Worm (Caenorhabditis elegans): Measurements from ENCODE around the gene col-164.
A peak's percentile ranks its signal among the peaks of the same experiment; 100 is the strongest.

col-164 gene

DNA sequence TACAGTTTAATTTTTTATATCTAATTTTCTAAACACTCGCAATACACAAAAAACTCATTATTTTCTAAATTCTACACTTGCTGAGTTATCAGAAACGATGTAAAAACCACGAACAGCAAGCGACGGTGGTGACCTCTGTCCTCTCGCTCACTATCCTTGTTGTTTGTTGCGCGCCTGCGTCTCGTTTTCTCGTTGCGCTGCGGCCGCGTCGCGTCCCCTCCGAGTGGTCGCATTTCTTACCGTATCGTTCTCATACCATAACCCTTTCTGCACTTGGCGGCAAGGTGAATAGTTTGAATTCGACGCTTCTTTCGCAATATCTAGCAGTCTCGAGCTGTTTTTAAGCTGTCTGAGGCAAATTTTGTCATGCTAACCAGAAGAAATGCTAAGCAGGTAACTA is 3.8 kb upstream of the col-164 start, which contains the start of gene lsy-2 (continued):
- TF ChIP-seq nhr-77 (tag; optimal IDR thresholded peaks at IDR 0.05) = no peak
- no peak for TF ChIP-seq ama-1 (optimal IDR thresholded peaks at IDR 0.05)
- TF ChIP-seq jun-1 (tag; optimal IDR thresholded peaks at IDR 0.05) = no peak
- no peak for TF ChIP-seq lin-15B (tag; optimal IDR thresholded peaks at IDR 0.05)
- TF ChIP-seq Y75B8A.6 (GFP tag; IDR thresholded peaks at IDR 0.05) = no peak
- TF ChIP-seq nhr-102 (tag; optimal IDR thresholded peaks at IDR 0.05) = no peak
- no peak for TF ChIP-seq saeg-2 (GFP tag; IDR thresholded peaks at IDR 0.05)
- TF ChIP-seq madf-5 (GFP tag; IDR thresholded peaks at IDR 0.05) = no peak
- no peak for TF ChIP-seq nhr-42 (GFP tag; IDR thresholded peaks at IDR 0.05)
- no peak for TF ChIP-seq nhr-6 (tag; optimal IDR thresholded peaks at IDR 0.05)
- no peak for TF ChIP-seq ceh-62 (tag; optimal IDR thresholded peaks at IDR 0.05)
- TF ChIP-seq hif-1 (tag; optimal IDR thresholded peaks at IDR 0.05) = peak in 1 of 2 experiments; percentile 41
- TF ChIP-seq aha-1 (tag) = peak; percentile 64
- peak; percentile 65 for TF ChIP-seq hlh-30 (tag; optimal IDR thresholded peaks at IDR 0.05; ENCODE audit: insufficient read depth)
- TF ChIP-seq F44E2.7 (GFP tag; IDR thresholded peaks at IDR 0.05) = no peak
- TF ChIP-seq hlh-11 (tag; optimal IDR thresholded peaks at IDR 0.05) = no peak

DNA sequence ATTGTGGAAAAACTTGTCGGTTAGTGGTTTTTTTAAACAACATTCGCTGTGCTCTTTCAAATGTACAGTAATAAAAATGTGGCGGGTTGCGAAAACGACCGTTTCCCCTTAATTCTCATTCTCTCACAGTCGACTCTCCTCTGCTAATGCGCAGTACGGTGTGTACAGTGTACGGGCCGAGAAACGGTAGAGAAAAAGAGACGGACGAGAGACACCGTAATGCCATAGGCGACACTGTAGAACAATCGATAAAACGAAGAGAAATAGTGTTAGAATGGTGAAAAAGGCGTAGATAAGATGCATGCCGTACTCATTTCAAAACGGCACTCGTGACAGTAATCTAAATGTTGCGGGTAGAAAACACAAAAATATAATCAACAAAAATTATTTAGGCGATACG is 2.8 kb upstream of the col-164 start:
- no peak for TF ChIP-seq egl-43 (GFP tag; IDR thresholded peaks at IDR 0.05)
- TF ChIP-seq unc-62 (GFP tag; optimal IDR thresholded peaks at IDR 0.05 in 1 of 2) = no peak
- no peak for TF ChIP-seq unc-62 (tag; optimal IDR thresholded peaks at IDR 0.05)
- no peak for TF ChIP-seq F49E8.2 (tag; optimal IDR thresholded peaks at IDR 0.05; ENCODE audit: borderline replicate concordance)
- no peak for TF ChIP-seq tag-97 (GFP tag; IDR thresholded peaks at IDR 0.05)
- no peak for TF ChIP-seq nhr-48 (tag; optimal IDR thresholded peaks at IDR 0.05)
- no peak for TF ChIP-seq lir-3 (tag; optimal IDR thresholded peaks at IDR 0.05)
- no peak for TF ChIP-seq lin-39 (tag; optimal IDR thresholded peaks at IDR 0.05)
- TF ChIP-seq lin-15B (tag; optimal IDR thresholded peaks at IDR 0.05) = no peak
- TF ChIP-seq nhr-41 (GFP tag; IDR thresholded peaks at IDR 0.05) = no peak
- TF ChIP-seq zag-1 (tag; optimal IDR thresholded peaks at IDR 0.05) = no peak
- TF ChIP-seq duxl-1 (tag; optimal IDR thresholded peaks at IDR 0.05; ENCODE audit: poor library complexity) = peak; percentile 29
- TF ChIP-seq madf-5 (GFP tag; IDR thresholded peaks at IDR 0.05) = no peak
- TF ChIP-seq ama-1 (optimal IDR thresholded peaks at IDR 0.05) = no peak
- TF ChIP-seq lin-1 (GFP tag; IDR thresholded peaks at IDR 0.05) = no peak
- TF ChIP-seq madf-9 (GFP tag; conservative IDR thresholded peaks at IDR 0.05) = no peak
- TF ChIP-seq nhr-237 (tag; optimal IDR thresholded peaks at IDR 0.05) = no peak
- TF ChIP-seq nhr-6 (tag; optimal IDR thresholded peaks at IDR 0.05) = no peak
- TF ChIP-seq ZK337.2 (GFP tag; IDR thresholded peaks at IDR 0.05) = no peak
- TF ChIP-seq mep-1 (tag; optimal IDR thresholded peaks at IDR 0.05) = peak; percentile 58
- no peak for TF ChIP-seq F10B5.3 (tag; optimal IDR thresholded peaks at IDR 0.05)
- no peak for TF ChIP-seq spr-1 (tag; optimal IDR thresholded peaks at IDR 0.05)
- no peak for TF ChIP-seq zfp-3 (GFP tag; conservative IDR thresholded peaks at IDR 0.05)
- TF ChIP-seq aha-1 (tag) = peak; percentile 91
- no peak for TF ChIP-seq nhr-77 (tag; optimal IDR thresholded peaks at IDR 0.05)
- no peak for TF ChIP-seq ztf-7 (tag; optimal IDR thresholded peaks at IDR 0.05)
- TF ChIP-seq lin-13 (GFP tag; optimal IDR thresholded peaks at IDR 0.05) = no peak
- 0 out of 2 replicates have a peak, but pooled peaks have one; percentile 62 for TF ChIP-seq php-3 (GFP tag; IDR thresholded peaks at IDR 0.05)
- TF ChIP-seq mdl-1 (tag; optimal IDR thresholded peaks at IDR 0.05) = peak in 1 of 2 experiments; percentile 15
- TF ChIP-seq daf-16 (GFP tag; optimal IDR thresholded peaks at IDR 0.05) = no peak
- TF ChIP-seq daf-16 (tag; optimal IDR thresholded peaks at IDR 0.05) = peak; percentile 94
- no peak for TF ChIP-seq dpl-1 (GFP tag; optimal IDR thresholded peaks at IDR 0.05)
- TF ChIP-seq ztf-11 (tag; optimal IDR thresholded peaks at IDR 0.05) = no peak
- no peak for TF ChIP-seq dmd-9 (GFP tag; IDR thresholded peaks at IDR 0.05)
- TF ChIP-seq hif-1 (tag; optimal IDR thresholded peaks at IDR 0.05) = no peak
- TF ChIP-seq hlh-30 (tag; optimal IDR thresholded peaks at IDR 0.05; ENCODE audit: insufficient read depth) = peak; percentile 81
- TF ChIP-seq ceh-20 (GFP tag; IDR thresholded peaks at IDR 0.05) = no peak
- no peak for TF ChIP-seq rbr-2 (tag; optimal IDR thresholded peaks at IDR 0.05)
- no peak for TF ChIP-seq R02D3.7 (tag; optimal IDR thresholded peaks at IDR 0.05)
- TF ChIP-seq Y75B8A.6 (GFP tag; IDR thresholded peaks at IDR 0.05) = no peak
- no peak for TF ChIP-seq fos-1 (tag; optimal IDR thresholded peaks at IDR 0.05)
- no peak for TF ChIP-seq skn-1 (tag; optimal IDR thresholded peaks at IDR 0.05)
- TF ChIP-seq lin-29 (GFP tag; IDR thresholded peaks at IDR 0.05) = no peak
- no peak for TF ChIP-seq zfp-2 (tag; optimal IDR thresholded peaks at IDR 0.05)
